Worm (Caenorhabditis elegans): ENCODE data around the gene fbxa-133.
"Not testable (repeated sequence)": the region's sequence is repeated elsewhere in the genome, so short reads cannot be mapped to it uniquely, and the experiment has no call there.

Gene fbxa-133

DNA sequence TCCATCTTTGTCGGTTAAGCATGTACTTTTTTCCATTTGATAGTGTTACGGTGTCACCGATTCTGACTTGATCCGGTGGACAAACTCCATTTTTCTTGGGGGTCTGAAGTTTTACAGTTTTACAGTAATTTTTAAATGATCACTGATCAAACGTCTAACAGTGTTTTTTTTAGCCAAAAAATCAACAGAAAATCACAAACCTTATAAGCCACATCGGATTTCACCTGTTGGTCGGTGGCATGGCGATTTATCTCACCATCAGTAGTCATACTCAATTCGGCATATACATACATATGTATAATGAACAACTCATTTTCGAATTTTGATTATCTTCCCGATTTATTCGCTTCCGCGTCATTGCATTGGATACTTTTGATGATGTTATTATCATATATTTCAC lies 23.2 kb downstream of the fbxa-133 start, which contains the start of gene srz-91:
TSS of gene srz-91 (plus strand) at position 301 of the 400 bp plus-strand sequence.
- no peak for TF ChIP-seq flt-1 (GFP tag; IDR thresholded peaks at IDR 0.05)
- TF ChIP-seq ztf-29 (GFP tag; IDR thresholded peaks at IDR 0.05), result no peak
- no peak for TF ChIP-seq ref-1 (GFP tag; conservative IDR thresholded peaks at IDR 0.05)
- TF ChIP-seq ztf-23 (GFP tag; IDR thresholded peaks at IDR 0.05), result no peak
- no peak for TF ChIP-seq med-1 (GFP tag; optimal IDR thresholded peaks at IDR 0.05; ENCODE audit: insufficient read depth)
- TF ChIP-seq tab-1 (GFP tag; IDR thresholded peaks at IDR 0.05), result no peak
- TF ChIP-seq klf-2 (GFP tag; conservative IDR thresholded peaks at IDR 0.05), result no peak
- TF ChIP-seq cog-1 (tag; optimal IDR thresholded peaks at IDR 0.05), result no peak
- TF ChIP-seq T22C8.4 (GFP tag; IDR thresholded peaks at IDR 0.05), result no peak

DNA sequence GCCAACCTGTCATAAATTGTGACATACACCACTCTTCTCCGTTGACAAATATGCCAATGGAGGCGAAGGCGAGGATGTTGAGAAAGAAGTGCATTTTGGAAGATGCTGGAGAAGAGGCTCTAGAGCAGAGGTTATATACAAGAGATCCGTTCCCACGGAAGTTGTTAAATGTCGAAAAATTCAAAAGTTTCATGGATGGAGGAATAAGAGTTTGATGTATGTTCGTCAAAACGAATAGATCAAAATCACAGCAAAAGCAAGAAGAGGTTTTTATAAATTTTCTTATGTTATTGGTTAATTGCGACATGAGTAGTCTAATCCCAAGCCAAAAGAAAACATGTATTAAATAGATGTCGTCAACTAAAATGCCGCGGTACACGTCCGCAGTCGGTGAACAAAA lies 25.9 kb downstream of the fbxa-133 start, which contains the start of gene Y6G8.15:
TSS of gene Y6G8.15 (minus strand) at position 101 of the 400 bp plus-strand sequence.
- TF ChIP-seq tab-1 (GFP tag; IDR thresholded peaks at IDR 0.05); cog-1 (tag; optimal IDR thresholded peaks at IDR 0.05); ztf-29 (GFP tag; IDR thresholded peaks at IDR 0.05): not testable (repeated sequence)

DNA sequence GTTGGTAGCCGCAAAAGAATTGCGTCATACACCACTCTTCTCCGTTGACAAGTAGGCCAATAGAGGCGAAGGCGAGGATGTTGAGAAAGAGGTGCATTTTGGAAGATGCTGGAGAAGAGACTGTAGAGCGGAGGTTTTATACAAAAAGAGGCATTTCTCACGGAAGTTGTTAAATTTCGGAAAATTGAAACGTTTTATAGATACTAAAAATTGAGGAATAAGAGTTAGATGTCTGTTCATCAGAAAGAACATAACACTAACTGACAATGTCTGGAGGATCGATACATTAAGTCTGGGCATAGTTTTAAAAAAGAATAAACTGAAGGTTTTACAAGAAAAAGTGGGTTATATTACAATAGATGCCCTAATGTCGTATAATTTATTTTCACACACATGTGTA lies 29.7 kb downstream of the fbxa-133 start, which contains the start of gene Y6G8.14:
TSS of gene Y6G8.14 (minus strand) at position 101 of the 400 bp plus-strand sequence.
- TF ChIP-seq cog-1 (tag; optimal IDR thresholded peaks at IDR 0.05) (no peak), med-1 (GFP tag; optimal IDR thresholded peaks at IDR 0.05; ENCODE audit: insufficient read depth) (no peak), klf-2 (GFP tag; conservative IDR thresholded peaks at IDR 0.05) (no peak), tab-1 (GFP tag; IDR thresholded peaks at IDR 0.05) (no peak), ztf-29 (GFP tag; IDR thresholded peaks at IDR 0.05) (no peak), flt-1 (GFP tag; IDR thresholded peaks at IDR 0.05) (no peak), T22C8.4 (GFP tag; IDR thresholded peaks at IDR 0.05) (no peak), ztf-23 (GFP tag; IDR thresholded peaks at IDR 0.05) (no peak), ref-1 (GFP tag; conservative IDR thresholded peaks at IDR 0.05) (no peak)

DNA sequence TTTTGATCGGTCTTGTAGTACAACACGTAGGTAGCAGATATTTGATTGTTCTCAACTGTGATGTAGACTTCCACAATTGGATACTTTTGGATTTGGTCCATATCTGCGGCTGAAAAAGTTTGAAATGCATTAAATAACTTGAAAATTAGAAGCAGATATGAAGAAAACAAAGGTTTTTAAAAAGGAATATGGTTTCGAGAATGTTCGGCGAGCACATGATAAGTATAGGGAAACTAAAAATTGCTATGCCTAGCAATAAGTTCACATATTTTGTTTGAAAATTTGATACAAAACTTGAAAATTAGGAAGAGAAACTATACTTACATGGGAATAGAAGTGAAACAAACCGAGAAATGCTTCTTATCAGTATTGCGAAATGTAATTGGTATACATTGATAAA lies 31.0 kb downstream of the fbxa-133 start, which contains the start of gene Y6G8.5:
TSS of gene Y6G8.5 (minus strand) at position 101 of the 400 bp plus-strand sequence.
- TF ChIP-seq med-1 (GFP tag; optimal IDR thresholded peaks at IDR 0.05; ENCODE audit: insufficient read depth) (no peak), flt-1 (GFP tag; IDR thresholded peaks at IDR 0.05) (no peak), cog-1 (tag; optimal IDR thresholded peaks at IDR 0.05) (no peak), ztf-29 (GFP tag; IDR thresholded peaks at IDR 0.05) (no peak), ref-1 (GFP tag; conservative IDR thresholded peaks at IDR 0.05) (no peak), tab-1 (GFP tag; IDR thresholded peaks at IDR 0.05) (no peak), T22C8.4 (GFP tag; IDR thresholded peaks at IDR 0.05) (no peak), ztf-23 (GFP tag; IDR thresholded peaks at IDR 0.05) (no peak), klf-2 (GFP tag; conservative IDR thresholded peaks at IDR 0.05) (no peak)

DNA sequence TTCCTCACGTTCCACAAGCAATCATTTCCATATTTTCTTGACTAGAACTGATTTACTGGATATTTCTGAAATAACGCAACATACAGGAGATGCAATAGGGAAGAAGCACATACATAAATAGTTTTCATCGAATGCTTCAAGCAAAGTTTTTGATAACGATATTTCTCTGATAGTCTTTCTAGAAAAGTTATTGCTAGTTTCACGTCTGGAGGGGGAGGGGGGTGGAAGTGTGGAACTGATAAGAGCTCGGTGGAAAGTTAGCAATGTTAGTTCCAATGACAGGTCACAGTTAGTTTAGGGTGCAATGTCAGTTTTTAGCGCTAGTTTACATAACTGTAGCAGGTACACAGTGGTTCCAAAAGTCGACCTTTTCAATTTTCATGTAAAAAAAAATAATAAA lies 32.2 kb downstream of the fbxa-133 start, which contains the start of gene Y6G8.6:
TSS of gene Y6G8.6 (minus strand) at position 98 of the 400 bp plus-strand sequence.
- no peak for TF ChIP-seq tab-1 (GFP tag; IDR thresholded peaks at IDR 0.05)
- no peak for TF ChIP-seq ztf-29 (GFP tag; IDR thresholded peaks at IDR 0.05)
- no peak for TF ChIP-seq ref-1 (GFP tag; conservative IDR thresholded peaks at IDR 0.05)
- TF ChIP-seq ztf-23 (GFP tag; IDR thresholded peaks at IDR 0.05), result no peak
- TF ChIP-seq T22C8.4 (GFP tag; IDR thresholded peaks at IDR 0.05), result no peak
- no peak for TF ChIP-seq klf-2 (GFP tag; conservative IDR thresholded peaks at IDR 0.05)
- no peak for TF ChIP-seq flt-1 (GFP tag; IDR thresholded peaks at IDR 0.05)
- TF ChIP-seq cog-1 (tag; optimal IDR thresholded peaks at IDR 0.05), result no peak
- TF ChIP-seq med-1 (GFP tag; optimal IDR thresholded peaks at IDR 0.05; ENCODE audit: insufficient read depth), result no peak

DNA sequence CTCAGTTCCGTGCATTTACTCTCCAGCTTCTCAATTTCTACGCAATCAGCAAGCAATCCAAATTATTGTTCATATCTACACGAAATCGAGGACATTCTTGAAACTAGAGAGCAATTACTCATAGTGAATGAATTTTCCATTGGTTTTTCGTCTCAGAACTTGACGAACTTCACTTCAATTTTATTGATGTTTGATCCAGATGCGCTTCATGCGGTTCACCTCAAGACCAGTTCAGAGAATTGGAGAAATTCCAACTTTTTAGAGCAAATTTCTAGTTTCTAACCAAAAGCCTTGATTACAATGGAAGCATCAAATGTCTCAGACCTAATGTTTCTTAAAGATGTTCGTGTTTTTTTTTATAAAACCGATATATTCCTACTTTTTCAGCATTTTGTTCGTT lies 35.7 kb downstream of the fbxa-133 start, which contains the start of gene Y6G8.8:
TSS of gene Y6G8.8 (plus strand) at position 301 of the 400 bp plus-strand sequence.
- no peak for TF ChIP-seq flt-1 (GFP tag; IDR thresholded peaks at IDR 0.05)
- no peak for TF ChIP-seq med-1 (GFP tag; optimal IDR thresholded peaks at IDR 0.05; ENCODE audit: insufficient read depth)
- TF ChIP-seq T22C8.4 (GFP tag; IDR thresholded peaks at IDR 0.05), result no peak
- TF ChIP-seq ztf-23 (GFP tag; IDR thresholded peaks at IDR 0.05), result no peak
- TF ChIP-seq cog-1 (tag; optimal IDR thresholded peaks at IDR 0.05), result no peak
- no peak for TF ChIP-seq ztf-29 (GFP tag; IDR thresholded peaks at IDR 0.05)
- TF ChIP-seq ref-1 (GFP tag; conservative IDR thresholded peaks at IDR 0.05), result no peak

DNA sequence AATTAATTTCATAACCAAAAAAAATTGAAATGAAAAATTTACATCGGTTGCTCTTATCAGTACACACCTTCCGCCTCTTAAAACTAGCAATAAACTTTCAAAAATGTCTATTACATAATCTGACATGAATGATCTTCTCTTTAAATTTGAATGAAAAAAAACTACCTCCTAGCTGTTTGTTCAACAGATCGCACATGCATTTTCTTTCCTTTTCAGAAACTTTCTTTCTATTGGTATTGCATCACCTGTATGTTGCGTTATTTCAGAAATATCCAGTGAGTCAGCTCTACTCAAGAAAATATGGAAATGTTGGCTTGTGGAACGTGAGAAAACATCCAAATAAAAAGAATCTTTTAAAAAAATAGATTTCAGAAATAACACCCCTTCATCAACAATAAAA lies 38.6 kb downstream of the fbxa-133 start, which contains the start of gene F57G4.1:
TSS of gene F57G4.1 (plus strand) at position 301 of the 400 bp plus-strand sequence.
- no peak for TF ChIP-seq flt-1 (GFP tag; IDR thresholded peaks at IDR 0.05)
- TF ChIP-seq T22C8.4 (GFP tag; IDR thresholded peaks at IDR 0.05), result no peak
- TF ChIP-seq med-1 (GFP tag; optimal IDR thresholded peaks at IDR 0.05; ENCODE audit: insufficient read depth), result no peak
- no peak for TF ChIP-seq ref-1 (GFP tag; conservative IDR thresholded peaks at IDR 0.05)
- no peak for TF ChIP-seq ztf-23 (GFP tag; IDR thresholded peaks at IDR 0.05)
- no peak for TF ChIP-seq cog-1 (tag; optimal IDR thresholded peaks at IDR 0.05)
- no peak for TF ChIP-seq tab-1 (GFP tag; IDR thresholded peaks at IDR 0.05)
- no peak for TF ChIP-seq ztf-29 (GFP tag; IDR thresholded peaks at IDR 0.05)
- no peak for TF ChIP-seq klf-2 (GFP tag; conservative IDR thresholded peaks at IDR 0.05)

DNA sequence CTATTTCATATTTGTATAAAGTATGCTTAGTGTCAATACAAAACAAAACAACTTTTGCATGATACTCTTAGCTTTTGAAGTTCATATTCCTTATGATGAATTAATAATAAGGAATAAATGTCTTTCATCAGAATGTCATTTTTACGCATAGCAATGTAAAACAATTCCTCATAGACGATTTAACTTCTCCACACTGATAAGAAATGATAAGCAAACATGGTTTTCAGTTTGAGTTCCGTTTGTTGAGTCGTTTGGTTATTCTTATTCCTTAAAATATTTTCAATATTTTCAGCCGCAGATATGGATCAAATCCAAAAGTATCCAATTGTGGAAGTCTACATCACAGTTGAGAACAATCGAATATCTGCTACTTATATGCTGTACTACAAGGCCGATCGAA lies 40.3 kb downstream of the fbxa-133 start, which contains the start of gene F57G4.11:
TSS of gene F57G4.11 (plus strand) at position 301 of the 400 bp plus-strand sequence.
- TF ChIP-seq flt-1 (GFP tag; IDR thresholded peaks at IDR 0.05), result no peak
- TF ChIP-seq ztf-23 (GFP tag; IDR thresholded peaks at IDR 0.05), result no peak
- TF ChIP-seq tab-1 (GFP tag; IDR thresholded peaks at IDR 0.05), result no peak
- no peak for TF ChIP-seq cog-1 (tag; optimal IDR thresholded peaks at IDR 0.05)
- no peak for TF ChIP-seq ref-1 (GFP tag; conservative IDR thresholded peaks at IDR 0.05)
- no peak for TF ChIP-seq klf-2 (GFP tag; conservative IDR thresholded peaks at IDR 0.05)
- no peak for TF ChIP-seq ztf-29 (GFP tag; IDR thresholded peaks at IDR 0.05)
- no peak for TF ChIP-seq med-1 (GFP tag; optimal IDR thresholded peaks at IDR 0.05; ENCODE audit: insufficient read depth)
- no peak for TF ChIP-seq T22C8.4 (GFP tag; IDR thresholded peaks at IDR 0.05)

DNA sequence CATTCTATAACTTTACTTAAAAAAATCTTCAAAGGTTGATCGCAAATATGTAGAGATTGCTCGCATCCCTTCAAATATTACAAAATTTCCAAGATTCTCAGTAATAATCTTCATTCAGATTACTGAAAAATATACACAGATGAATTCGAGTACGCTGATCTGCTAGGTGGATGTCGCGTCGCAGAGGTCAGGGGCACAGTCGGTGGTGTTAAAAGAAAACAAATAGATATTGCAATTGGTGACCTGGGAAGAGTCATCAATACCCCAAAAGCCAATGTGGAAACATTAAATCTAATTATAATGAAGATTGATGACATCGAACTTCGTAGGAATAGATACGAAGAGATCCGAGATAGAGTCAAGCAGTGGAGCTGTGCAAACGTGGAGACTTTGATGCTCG lies 44.0 kb downstream of the fbxa-133 start, which contains the start of gene F57G4.10:
TSS of gene F57G4.10 (plus strand) at position 301 of the 400 bp plus-strand sequence.
- TF ChIP-seq T22C8.4 (GFP tag; IDR thresholded peaks at IDR 0.05), result no peak
- TF ChIP-seq ztf-23 (GFP tag; IDR thresholded peaks at IDR 0.05), result no peak
- TF ChIP-seq klf-2 (GFP tag; conservative IDR thresholded peaks at IDR 0.05), result no peak
- TF ChIP-seq med-1 (GFP tag; optimal IDR thresholded peaks at IDR 0.05; ENCODE audit: insufficient read depth), result no peak
- no peak for TF ChIP-seq ref-1 (GFP tag; conservative IDR thresholded peaks at IDR 0.05)
- TF ChIP-seq tab-1 (GFP tag; IDR thresholded peaks at IDR 0.05), result no peak
- no peak for TF ChIP-seq flt-1 (GFP tag; IDR thresholded peaks at IDR 0.05)
- TF ChIP-seq ztf-29 (GFP tag; IDR thresholded peaks at IDR 0.05), result no peak
- TF ChIP-seq cog-1 (tag; optimal IDR thresholded peaks at IDR 0.05), result no peak

All from whole organism, midembryonic.